Worm (Caenorhabditis elegans) whole organism, L3 larva: ENCODE measurements around the gene tofu-6.

ENCODE experiments used
- aly-2 ChIP-seq: fragments of 150-350 bp; optimal IDR thresholded peaks from 2 replicates; lab custom pipeline; 2014; ENCODE audit warnings: missing biosample characterization, missing genetic modification characterization
- ama-1 ChIP-seq: fragments of 150-350 bp; optimal IDR thresholded peaks from 2 replicates; lab custom pipeline; 2018
- ceh-16 ChIP-seq: sonication (generic microtip); optimal IDR thresholded peaks from 2 replicates; lab custom pipeline; 2017; ENCODE audit warnings: missing biosample characterization, missing genetic modification characterization
- ceh-82 ChIP-seq: fragments of 150-350 bp; optimal IDR thresholded peaks from 2 replicates; lab custom pipeline; 2014; ENCODE audit warnings: missing biosample characterization, missing genetic modification characterization
- daf-12 ChIP-seq: fragments of 150-350 bp; optimal IDR thresholded peaks from 2 replicates; lab custom pipeline; 2014; ENCODE audit warnings: missing biosample characterization, missing genetic modification reagents, missing genetic modification characterization
- egl-27 ChIP-seq: sonication (generic microtip); optimal IDR thresholded peaks from 4 replicates; lab custom pipeline; 2017; ENCODE audit warnings: missing biosample characterization, missing genetic modification reagents, missing genetic modification characterization
- egl-5 ChIP-seq: fragments of 150-350 bp; optimal IDR thresholded peaks from 2 replicates; lab custom pipeline; 2017; ENCODE audit warnings: missing biosample characterization, missing genetic modification reagents, missing genetic modification characterization, inconsistent platforms
- elt-1 ChIP-seq: fragments of 150-350 bp; optimal IDR thresholded peaks from 2 replicates; lab custom pipeline; 2014; ENCODE audit warnings: missing biosample characterization, missing genetic modification characterization
- elt-3 ChIP-seq, 3 experiments: fragments of 150-350 bp in 1 of 3; sonication (generic microtip) in 2 of 3; optimal IDR thresholded peaks; 2 replicates in 2 of 3; 4 replicates in 1 of 3; lab custom pipeline; 2014 to 2017; ENCODE audit warnings: missing biosample characterization in 3 of 3, missing genetic modification characterization in 3 of 3
- fkh-10 ChIP-seq: sonication (generic microtip); optimal IDR thresholded peaks from 2 replicates; lab custom pipeline; 2017; ENCODE audit warnings: missing biosample characterization, missing genetic modification reagents, missing genetic modification characterization
- jun-1 ChIP-seq: fragments of 150-350 bp; optimal IDR thresholded peaks from 2 replicates; lab custom pipeline; 2014; ENCODE audit warnings: missing biosample characterization, missing genetic modification reagents, missing genetic modification characterization
- lin-15B ChIP-seq: fragments of 150-350 bp; optimal IDR thresholded peaks from 2 replicates; lab custom pipeline; 2014; ENCODE audit warnings: missing biosample characterization, missing genetic modification characterization
- mdl-1 ChIP-seq: fragments of 150-350 bp; optimal IDR thresholded peaks from 2 replicates; lab custom pipeline; 2014; ENCODE audit warnings: missing biosample characterization, missing genetic modification characterization
- nhr-12 ChIP-seq: fragments of 150-350 bp; optimal IDR thresholded peaks from 2 replicates; lab custom pipeline; 2014; ENCODE audit warnings: missing biosample characterization, missing genetic modification characterization
- nhr-23 ChIP-seq: fragments of 150-350 bp; optimal IDR thresholded peaks from 2 replicates; lab custom pipeline; 2014; ENCODE audit warnings: missing biosample characterization, missing genetic modification reagents, missing genetic modification characterization
- nhr-237 ChIP-seq: fragments of 150-350 bp; optimal IDR thresholded peaks from 2 replicates; lab custom pipeline; 2014; ENCODE audit warnings: missing biosample characterization, missing genetic modification characterization
- nhr-25 ChIP-seq: sonication (generic microtip); optimal IDR thresholded peaks from 2 replicates; lab custom pipeline; 2017; ENCODE audit warnings: missing biosample characterization, missing genetic modification characterization
- nhr-43 ChIP-seq: sonication (generic microtip); optimal IDR thresholded peaks from 2 replicates; lab custom pipeline; 2016; ENCODE audit warnings: mild to moderate bottlenecking, missing genetic modification characterization, missing compliant biosample characterization; ENCODE audit not compliant: poor library complexity, severe bottlenecking
- nhr-77 ChIP-seq: fragments of 150-350 bp; optimal IDR thresholded peaks from 2 replicates; lab custom pipeline; 2014; ENCODE audit warnings: missing biosample characterization, missing genetic modification characterization
- pqm-1 ChIP-seq: fragments of 150-350 bp; optimal IDR thresholded peaks from 2 replicates; lab custom pipeline; 2017; ENCODE audit warnings: missing biosample characterization, missing genetic modification characterization, inconsistent platforms
- snpc-4 ChIP-seq: fragments of 150-350 bp; optimal IDR thresholded peaks from 2 replicates; lab custom pipeline; 2014; ENCODE audit warnings: missing biosample characterization, missing genetic modification characterization
- tbx-2 ChIP-seq: sonication (generic microtip); optimal IDR thresholded peaks from 2 replicates; lab custom pipeline; 2016; ENCODE audit warnings: mild to moderate bottlenecking, missing genetic modification characterization, missing compliant biosample characterization
- unc-39 ChIP-seq: sonication (generic microtip); optimal IDR thresholded peaks from 4 replicates; lab custom pipeline; 2017; ENCODE audit warnings: missing biosample characterization, missing genetic modification characterization

Gene tofu-6

DNA sequence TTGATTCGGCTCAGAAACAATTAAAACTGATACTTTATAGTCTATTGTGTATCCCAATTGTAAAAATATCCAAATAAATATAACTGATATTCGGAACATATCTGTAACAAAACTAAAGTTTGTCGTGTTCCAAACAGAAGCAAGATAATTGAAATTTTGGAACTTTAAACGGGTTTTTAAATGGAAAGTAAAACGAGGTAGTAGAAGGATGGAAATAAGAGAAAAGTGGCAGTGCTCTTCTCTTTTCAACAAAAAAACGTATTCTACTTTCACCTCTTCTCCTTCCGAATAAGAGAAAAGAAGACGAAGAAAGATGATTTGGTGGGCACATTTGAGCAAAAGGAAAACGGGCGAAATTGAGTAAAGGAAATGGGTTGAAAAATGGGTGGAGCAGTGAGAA is 25.5 kb downstream of the tofu-6 start, which contains the start of gene nmr-1:
Gene nmr-1, minus strand, starts transcription at position 101 of the 400 bp plus-strand sequence.
- TF ChIP-seq jun-1 (tag; lab: Kevin White, UChicago), result no peak
- TF ChIP-seq mdl-1 (tag; lab: Kevin White, UChicago), result no peak
- no peak for TF ChIP-seq ceh-16 (tag; lab: Kevin White, UChicago)
- no peak for TF ChIP-seq ama-1
- TF ChIP-seq, all 47 proteins: peak for 0

ce11 chrII:5447381-5447780 is 26.3 kb downstream of the tofu-6 start, which contains the start of gene cex-1:
Gene cex-1 (plus strand): TSS chrII:5447681.
- TF ChIP-seq pqm-1 (tag; lab: Kevin White, UChicago) (no peak), daf-12 (tag; lab: Kevin White, UChicago) (no peak), nhr-12 (tag; lab: Kevin White, UChicago) (no peak), fkh-10 (GFP tag; lab: Kevin White, UChicago) (no peak)

- TF ChIP-seq egl-5 (tag; lab: Kevin White, UChicago), result peak; percentile 84
- TF ChIP-seq unc-39, result no peak
These were observed 28.2 kb downstream of the tofu-6 start for ce11 chrII:5449219-5449618.

- TF ChIP-seq daf-12 (tag; lab: Kevin White, UChicago) (no peak), lin-15B (tag; lab: Kevin White, UChicago) (no peak), nhr-25 (tag; lab: Kevin White, UChicago) (peak; percentile 18), unc-39 (no peak)
These were observed 28.6 kb downstream of the tofu-6 start for ce11 chrII:5449620-5450019.

- no peak for TF ChIP-seq ceh-82 (tag; lab: Kevin White, UChicago)
- TF ChIP-seq, all 47 proteins: peak for 0
These were observed 30.2 kb downstream of the tofu-6 start for ce11 chrII:5451278-5451677.

DNA sequence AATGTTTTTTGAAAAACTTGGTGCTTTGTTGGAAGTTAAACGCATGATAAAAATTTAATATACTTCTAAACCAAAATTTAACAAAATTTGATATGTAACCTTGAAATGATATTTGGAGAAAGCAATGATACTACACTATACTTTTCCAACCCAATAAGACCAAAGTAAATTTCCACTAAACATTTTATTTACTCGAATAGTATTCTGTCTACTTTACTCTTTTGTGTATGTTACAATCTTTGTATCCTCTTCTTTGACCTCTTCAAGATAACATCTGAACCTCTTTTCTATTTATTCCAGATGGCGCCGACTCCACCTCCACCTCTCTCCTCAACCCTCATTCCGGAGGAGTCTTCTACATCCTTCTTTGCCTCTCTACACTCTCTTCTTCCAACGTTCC is 32.5 kb downstream of the tofu-6 start, which contains the start of gene dhs-5:
Gene dhs-5, plus strand, starts transcription at position 301 of the 400 bp plus-strand sequence.
- TF ChIP-seq ceh-82 (tag; lab: Kevin White, UChicago), result no peak
- peak; percentile 1 for TF ChIP-seq nhr-23 (tag; lab: Kevin White, UChicago)
- TF ChIP-seq jun-1 (tag; lab: Kevin White, UChicago), result no peak
- no peak for TF ChIP-seq snpc-4 (tag; lab: Kevin White, UChicago)

DNA sequence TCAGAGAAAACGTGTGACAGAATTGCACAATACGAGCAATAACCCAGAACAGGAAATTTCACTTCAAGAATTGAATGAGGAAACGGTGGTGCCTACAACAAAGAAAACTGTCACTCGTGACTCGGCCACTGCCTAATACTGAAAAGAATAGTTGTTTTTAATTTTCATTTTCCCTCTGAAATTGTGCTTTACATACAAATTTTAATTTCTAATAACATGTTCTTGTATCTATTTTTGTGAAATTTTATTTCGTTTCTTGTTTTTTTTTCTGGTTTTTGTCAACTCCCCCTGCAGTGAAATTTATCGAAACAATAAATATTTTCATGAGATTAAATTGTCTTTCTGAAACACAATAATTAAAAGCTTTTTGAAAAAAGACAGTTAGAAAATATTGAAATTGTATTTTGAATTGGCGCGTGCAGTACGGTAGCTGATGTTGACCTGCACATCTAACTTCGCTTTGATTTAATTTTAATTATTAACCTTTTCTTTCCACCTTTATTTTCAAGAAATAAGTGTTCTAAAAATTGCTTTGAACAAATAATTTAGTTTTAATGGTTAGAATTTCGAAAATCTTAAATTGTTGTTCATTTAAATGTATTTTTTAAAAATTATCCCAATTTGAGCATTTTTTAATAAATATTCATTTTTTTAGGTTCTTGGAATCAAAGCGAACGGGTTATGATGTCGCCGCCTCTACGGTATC is 34.8 kb downstream of the tofu-6 start, which contains the start of gene daz-1:
Gene daz-1, plus strand, starts transcription at position 656 of the 706 bp plus-strand sequence.
- TF ChIP-seq tbx-2 (tag; lab: Kevin White, UChicago) (no peak), jun-1 (tag; lab: Kevin White, UChicago) (no peak), mdl-1 (tag; lab: Kevin White, UChicago) (no peak), nhr-77 (tag; lab: Kevin White, UChicago) (no peak), egl-27 (tag; lab: Kevin White, UChicago) (no peak), elt-1 (no peak), nhr-237 (tag; lab: Kevin White, UChicago) (no peak), nhr-43 (tag; lab: Kevin White, UChicago) (no peak), ama-1 (no peak)

DNA sequence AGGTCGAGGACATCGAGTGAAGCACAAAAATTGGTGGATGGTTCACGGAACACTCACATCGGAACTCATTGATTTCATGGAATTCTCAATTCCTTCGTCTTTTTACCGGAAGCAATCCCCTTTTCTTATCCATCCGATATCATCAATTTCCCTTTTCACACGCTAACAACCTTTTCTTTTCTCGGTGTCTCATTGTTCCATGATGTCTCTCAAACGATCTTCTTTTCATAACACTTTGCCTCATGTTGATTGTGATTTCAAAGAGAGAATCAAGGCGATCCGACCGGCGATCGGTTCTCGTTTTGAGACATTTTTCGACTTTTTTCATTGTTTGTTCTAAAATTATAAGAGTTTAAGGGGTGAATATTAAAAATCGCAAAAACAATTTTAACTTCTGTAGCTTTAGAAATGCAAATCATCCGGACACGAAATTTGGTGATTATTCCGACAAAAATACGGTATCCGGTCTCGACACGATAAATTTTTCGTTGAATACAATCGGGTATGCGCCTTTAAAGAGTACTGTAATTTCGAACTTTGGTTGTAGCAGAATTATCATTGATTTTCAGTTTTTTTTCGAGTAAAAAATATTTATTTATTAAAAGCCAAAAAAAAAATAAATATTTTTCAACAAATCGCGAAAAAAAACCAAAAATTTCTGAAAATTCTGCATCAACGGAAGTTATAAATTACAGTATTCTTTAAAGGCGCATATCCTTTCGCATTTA is 37.8 kb downstream of the tofu-6 start:
- TF ChIP-seq unc-39 (no peak), elt-3 (tag; optimal IDR thresholded peaks at IDR 0.05; lab: Kevin White, UChicago) (peak in 1 of 3 experiments; percentile 16), ceh-16 (tag; lab: Kevin White, UChicago) (no peak), ama-1 (no peak), lin-15B (tag; lab: Kevin White, UChicago) (no peak), nhr-12 (tag; lab: Kevin White, UChicago) (no peak), aly-2 (tag; lab: Kevin White, UChicago) (no peak)
